Fruit fly (Drosophila melanogaster) whole organism, adult: ENCODE data around the gene png.

Experiments used
- CG12768 ChIP-seq: fragments of 200-800 bp; sonication (Bioruptor generic); optimal IDR thresholded peaks from 2 replicates; lab custom pipeline; 2017; ENCODE audit warnings: missing biosample characterization, missing genetic modification characterization, mild to moderate bottlenecking, moderate library complexity, missing genetic modification reagents
- CG14711 ChIP-seq: fragments of 200-800 bp; sonication (Bioruptor generic); optimal IDR thresholded peaks from 2 replicates; lab custom pipeline; 2018; ENCODE audit warnings: missing biosample characterization, mild to moderate bottlenecking, missing genetic modification characterization, moderate library complexity
- CG1620 ChIP-seq: fragments of 200-800 bp; sonication (Bioruptor generic); optimal IDR thresholded peaks from 2 replicates; lab custom pipeline; 2016; ENCODE audit warnings: missing biosample characterization, missing genetic modification characterization
- CG33017 ChIP-seq: fragments of 200-800 bp; sonication (Bioruptor generic); optimal IDR thresholded peaks from 2 replicates; lab custom pipeline; 2018; ENCODE audit warnings: missing biosample characterization, mild to moderate bottlenecking, missing genetic modification characterization, moderate library complexity
- CG5204 ChIP-seq: fragments of 200-800 bp; sonication (Bioruptor generic); optimal IDR thresholded peaks from 2 replicates; lab custom pipeline; 2016; ENCODE audit warnings: missing biosample characterization, missing genetic modification characterization
- CG7045 ChIP-seq: fragments of 200-800 bp; sonication (Bioruptor generic); optimal IDR thresholded peaks from 2 replicates; lab custom pipeline; 2017; ENCODE audit warnings: missing biosample characterization, mild to moderate bottlenecking, missing genetic modification characterization
- CG7101 ChIP-seq: fragments of 200-800 bp; sonication (Bioruptor generic); optimal IDR thresholded peaks from 2 replicates; lab custom pipeline; 2018; ENCODE audit warnings: missing biosample characterization, mild to moderate bottlenecking, missing genetic modification characterization, moderate library complexity
- Crg-1 ChIP-seq: fragments of 200-800 bp; sonication (Bioruptor generic); optimal IDR thresholded peaks from 2 replicates; lab custom pipeline; 2016; ENCODE audit warnings: missing biosample characterization, missing genetic modification characterization
- Hr96 ChIP-seq: fragments of 200-800 bp; sonication (Bioruptor generic); optimal IDR thresholded peaks from 2 replicates; lab custom pipeline; 2016; ENCODE audit warnings: missing biosample characterization, missing genetic modification characterization
- Mnt ChIP-seq: fragments of 200-800 bp; sonication (Bioruptor generic); optimal IDR thresholded peaks from 2 replicates; lab custom pipeline; 2016; ENCODE audit warnings: missing biosample characterization, mild to moderate bottlenecking, missing genetic modification characterization
- cic ChIP-seq: fragments of 200-800 bp; sonication (Bioruptor generic); optimal IDR thresholded peaks from 2 replicates; lab custom pipeline; 2017; ENCODE audit warnings: missing biosample characterization, mild to moderate bottlenecking, missing genetic modification characterization, moderate library complexity
- kay ChIP-seq: fragments of 200-800 bp; sonication (Bioruptor generic); peaks from one replicate; lab custom pipeline; 2016; ENCODE audit warnings: missing biosample characterization, missing genetic modification characterization, borderline replicate concordance
- tj ChIP-seq: fragments of 200-800 bp; sonication (Bioruptor generic); optimal IDR thresholded peaks from 3 replicates; lab custom pipeline; 2017; ENCODE audit warnings: missing biosample characterization, mild to moderate bottlenecking, missing genetic modification characterization, moderate library complexity
- toe ChIP-seq: fragments of 200-800 bp; sonication (Bioruptor generic); optimal IDR thresholded peaks from 2 replicates; lab custom pipeline; 2016; ENCODE audit warnings: missing biosample characterization, missing genetic modification characterization

- TF ChIP-seq kay: no peak
- TF ChIP-seq Crg-1: no peak
- peak; percentile 34 for TF ChIP-seq CG7101
- no peak for TF ChIP-seq tj (GFP tag; lab: Kevin White, UChicago)
- TF ChIP-seq Hr96: peak; percentile 22
- no peak for TF ChIP-seq Mnt (GFP tag; lab: Kevin White, UChicago)
- no peak for TF ChIP-seq CG1620 (GFP tag; lab: Kevin White, UChicago)
- no peak for TF ChIP-seq CG5204 (GFP tag; lab: Kevin White, UChicago)
- no peak for TF ChIP-seq CG12768 (GFP tag; lab: Kevin White, UChicago)
- TF ChIP-seq cic: no peak
- TF ChIP-seq CG33017 (tag; lab: Kevin White, UChicago): no peak
- TF ChIP-seq CG7045: no peak
- TF ChIP-seq CG14711 (tag; lab: Kevin White, UChicago): no peak
- peak; percentile 19 for TF ChIP-seq toe (GFP tag; lab: Kevin White, UChicago)
Measured at dm6 chrX:1398455-1399055, 41.2 kb upstream of the png start.
